Worm (Caenorhabditis elegans): ENCODE data around the gene W04B5.5.

W04B5.5 gene

DNA sequence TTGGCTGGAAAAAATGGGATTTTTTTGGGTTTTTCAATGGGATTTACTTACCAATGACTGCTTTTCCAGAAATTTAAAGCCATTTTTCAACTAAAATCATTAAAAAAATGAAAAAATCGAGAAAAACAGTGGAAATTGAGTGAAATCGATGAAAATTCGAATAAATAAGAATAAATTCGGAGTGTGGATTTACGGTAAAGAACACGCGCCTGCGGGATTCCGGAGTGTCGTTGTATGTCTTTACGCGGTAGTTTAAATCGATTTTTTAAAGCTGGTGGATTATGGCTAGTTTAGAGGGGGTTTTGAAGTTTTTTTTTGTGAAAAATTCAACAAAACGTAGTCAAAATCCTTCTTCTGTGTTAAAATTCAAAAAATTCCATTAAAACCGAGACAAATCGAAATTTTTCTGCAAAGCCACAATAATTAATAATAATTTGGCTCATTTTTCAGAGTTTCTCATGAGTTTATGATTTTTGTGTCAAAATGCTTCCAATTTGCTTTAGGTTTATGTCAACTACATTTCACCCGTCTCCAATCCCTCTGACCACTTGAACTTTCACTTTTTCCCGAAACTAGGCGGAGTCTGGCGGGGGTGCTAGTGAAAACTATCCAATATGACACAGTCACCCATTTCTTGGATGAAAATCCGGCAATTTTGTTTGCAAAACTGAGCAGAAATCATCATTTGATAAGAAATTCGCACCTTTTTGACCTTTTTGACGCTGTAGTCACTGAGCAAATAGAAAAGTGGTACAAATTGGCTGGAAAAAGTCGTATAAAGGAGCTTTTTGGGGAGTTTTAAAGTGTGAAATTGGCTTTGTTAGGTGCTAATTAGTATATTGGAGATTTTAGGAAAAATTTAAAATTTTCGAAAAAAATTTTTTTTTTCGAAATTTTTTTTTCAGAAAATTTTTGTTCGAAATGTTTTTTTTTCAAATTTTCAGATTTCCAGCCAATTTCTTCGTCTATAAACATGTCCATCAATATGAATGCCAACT is 16.6 kb downstream of the W04B5.5 start, which contains the start of the genes cic-1 and strm-1:
Gene cic-1, minus strand, starts transcription at position 96 of the 998 bp plus-strand sequence.
Gene strm-1, plus strand, starts transcription at position 945 of the 998 bp plus-strand sequence.
- TF ChIP-seq mcd-1 (GFP tag; IDR thresholded peaks at IDR 0.05), result 0 out of 2 replicates have a peak, but pooled peaks have one; percentile 17
- TF ChIP-seq hmg-20 (GFP tag; IDR thresholded peaks at IDR 0.05), result no peak
- no peak for TF ChIP-seq aptf-3 (GFP tag; IDR thresholded peaks at IDR 0.05)
- TF ChIP-seq xnd-1 (tag; optimal IDR thresholded peaks at IDR 0.05), result no peak
- TF ChIP-seq pbrm-1 (GFP tag; IDR thresholded peaks at IDR 0.05), result no peak
- TF ChIP-seq lsl-1 (GFP tag; optimal IDR thresholded peaks at IDR 0.05), result peak; percentile 17
- peak; percentile 17 for TF ChIP-seq F23B12.7 (tag; optimal IDR thresholded peaks at IDR 0.05; ENCODE audit: insufficient read depth)
- peak; percentile 35; the same call in 1 of the 2 replicates for TF ChIP-seq F33H1.4 (GFP tag; IDR thresholded peaks at IDR 0.05)
- TF ChIP-seq lin-35 (GFP tag; optimal IDR thresholded peaks at IDR 0.05), result peak in 2 of 3 experiments; percentile 5 to 72
- no peak for TF ChIP-seq madf-3 (GFP tag; IDR thresholded peaks at IDR 0.05)
- TF ChIP-seq lin-54 (GFP tag; optimal IDR thresholded peaks at IDR 0.05), result peak; percentile 75
- TF ChIP-seq D2030.7 (GFP tag; IDR thresholded peaks at IDR 0.05), result no peak
- TF ChIP-seq F37B4.10 (GFP tag; IDR thresholded peaks at IDR 0.05), result no peak
- TF ChIP-seq efl-1 (GFP tag; optimal IDR thresholded peaks at IDR 0.05), result peak; percentile 51
- TF ChIP-seq attf-5 (GFP tag; optimal IDR thresholded peaks at IDR 0.05), result peak; percentile 33
- no peak for TF ChIP-seq nhr-179 (tag; optimal IDR thresholded peaks at IDR 0.05)
- peak; percentile 52 for TF ChIP-seq dpl-1 (GFP tag; optimal IDR thresholded peaks at IDR 0.05)
- TF ChIP-seq zfh-2 (GFP tag; conservative IDR thresholded peaks at IDR 0.05), result no peak
- peak; percentile 98 for TF ChIP-seq attf-3 (GFP tag; conservative IDR thresholded peaks at IDR 0.05)

DNA sequence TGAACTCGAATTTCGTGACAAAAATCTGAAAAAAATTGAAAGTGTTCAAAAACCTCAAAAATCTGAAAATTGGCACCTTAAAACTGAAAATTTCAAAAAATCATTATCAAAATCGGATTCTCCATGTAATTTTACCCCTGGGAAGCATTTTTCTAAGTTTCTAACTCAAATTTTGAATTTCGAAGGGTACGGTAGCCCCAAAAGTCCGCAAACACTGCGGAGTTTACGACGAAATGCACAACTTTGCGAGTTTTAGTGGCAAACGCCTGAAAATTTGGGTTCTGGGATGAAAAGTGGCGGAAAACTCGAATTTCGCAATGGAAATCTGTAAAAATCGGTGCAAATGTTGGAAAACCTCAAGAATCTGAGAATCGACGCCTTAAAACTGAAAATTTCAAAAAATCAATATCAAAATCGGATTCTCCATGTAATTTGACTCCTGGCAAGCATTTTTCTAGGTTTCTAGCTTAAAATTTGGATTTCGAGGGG is 24.3 kb downstream of the W04B5.5 start:
- TF ChIP-seq attf-6 (GFP tag; IDR thresholded peaks at IDR 0.05), result no peak
- TF ChIP-seq lsl-1 (GFP tag; optimal IDR thresholded peaks at IDR 0.05), result peak; percentile 26

DNA sequence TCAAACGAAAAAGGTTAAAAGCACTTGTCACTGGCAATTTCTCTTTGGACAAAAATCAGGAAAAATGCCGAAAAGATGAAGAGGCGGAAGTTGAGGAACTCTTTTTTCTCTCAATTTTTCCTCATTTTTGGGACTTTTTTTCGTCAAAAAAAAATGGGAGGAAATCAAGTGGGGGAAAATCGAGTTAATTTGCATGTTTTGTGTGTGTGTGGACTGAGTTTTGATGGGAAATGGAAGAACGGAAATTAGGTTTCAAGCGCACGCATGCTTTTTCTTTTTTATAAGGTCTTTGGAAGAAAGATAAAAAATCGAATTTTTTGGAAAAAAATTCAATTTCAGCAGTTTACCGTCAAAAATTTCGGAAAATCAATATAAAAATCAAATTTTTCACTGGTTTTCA is 26.3 kb downstream of the W04B5.5 start:
- no peak for TF ChIP-seq madf-3 (GFP tag; IDR thresholded peaks at IDR 0.05)
- no peak for TF ChIP-seq tbp1 (GFP tag; optimal IDR thresholded peaks at IDR 0.05)
- no peak for TF ChIP-seq K12H6.12 (tag; optimal IDR thresholded peaks at IDR 0.05)
- no peak for TF ChIP-seq cebp-1 (GFP tag; IDR thresholded peaks at IDR 0.05)
- no peak for TF ChIP-seq cebp-1 (tag; optimal IDR thresholded peaks at IDR 0.05)
- TF ChIP-seq ceh-40 (GFP tag; IDR thresholded peaks at IDR 0.05), result no peak
- no peak for TF ChIP-seq cebp-2 (GFP tag; IDR thresholded peaks at IDR 0.05)
- TF ChIP-seq unc-62 (GFP tag; optimal IDR thresholded peaks at IDR 0.05), result no peak
- no peak for TF ChIP-seq lsy-27 (tag; optimal IDR thresholded peaks at IDR 0.05; ENCODE audit: borderline replicate concordance, insufficient read depth)
- no peak for TF ChIP-seq T26A5.8 (tag; optimal IDR thresholded peaks at IDR 0.05)
- no peak for TF ChIP-seq snpc-1.1 (tag; optimal IDR thresholded peaks at IDR 0.05; ENCODE audit: insufficient read depth)
- TF ChIP-seq ama-1 (optimal IDR thresholded peaks at IDR 0.05), result no peak
- TF ChIP-seq ama-1 (GFP tag; optimal IDR thresholded peaks at IDR 0.05), result no peak

DNA sequence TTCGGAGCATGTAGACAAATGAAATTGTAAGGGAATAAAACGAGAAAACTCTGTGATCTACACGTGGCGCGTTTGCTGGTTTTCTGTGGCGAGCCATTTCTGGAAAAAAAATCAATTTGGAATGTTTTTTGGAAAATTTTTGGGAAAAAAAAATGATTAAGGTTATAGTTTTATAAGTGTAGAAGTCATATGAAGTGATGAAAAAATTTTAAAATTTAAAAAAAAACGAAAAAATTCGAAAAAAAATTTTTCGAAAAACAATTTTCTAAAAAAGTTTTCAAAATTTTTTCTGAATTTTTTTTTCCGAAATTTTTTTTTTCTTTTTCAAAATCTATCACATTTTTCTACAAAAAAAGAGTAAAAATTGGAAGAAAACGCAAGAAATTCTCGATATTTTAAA is 31.5 kb downstream of the W04B5.5 start, which contains the start of gene H14E04.3:
Gene H14E04.3, minus strand, starts transcription at position 101 of the 400 bp plus-strand sequence.
- TF ChIP-seq chd-7 (tag; optimal IDR thresholded peaks at IDR 0.05) (no peak), mcd-1 (GFP tag; IDR thresholded peaks at IDR 0.05) (no peak), hsf-1 (GFP tag; IDR thresholded peaks at IDR 0.05) (no peak), ztf-25 (GFP tag; IDR thresholded peaks at IDR 0.05) (no peak)
